Worm (Caenorhabditis elegans) whole organism, L1 larva: ENCODE results near the gene T21B10.4.
A peak's percentile ranks its signal among the peaks of the same experiment; 100 is the strongest.

Experiments used
- F16B12.6 ChIP-seq: fragments of 150-350 bp; optimal IDR thresholded peaks from 2 replicates; lab custom pipeline; 2014; ENCODE audit warnings: missing biosample characterization, missing genetic modification characterization
- Y116A8C.19 ChIP-seq: sonication (generic microtip); optimal IDR thresholded peaks from 2 replicates; lab custom pipeline; 2016; ENCODE audit warnings: missing compliant biosample characterization, missing genetic modification characterization, borderline replicate concordance
- aha-1 ChIP-seq: fragments of 150-350 bp; optimal IDR thresholded peaks from 2 replicates; lab custom pipeline; 2014; ENCODE audit warnings: missing biosample characterization, missing genetic modification characterization
- alr-1 ChIP-seq: fragments of 200-800 bp; sonication (Bioruptor generic); optimal IDR thresholded peaks from 2 replicates; lab custom pipeline; 2018; ENCODE audit warnings: borderline replicate concordance, mild to moderate bottlenecking, missing genetic modification characterization, missing compliant biosample characterization
- ceh-8 ChIP-seq: fragments of 200-800 bp; sonication (Bioruptor generic); optimal IDR thresholded peaks from 2 replicates; lab custom pipeline; 2018; ENCODE audit warnings: mild to moderate bottlenecking, missing genetic modification characterization, moderate library complexity, missing compliant biosample characterization
- ces-1 ChIP-seq: fragments of 150-350 bp; optimal IDR thresholded peaks from 2 replicates; lab custom pipeline; 2014; ENCODE audit warnings: missing biosample characterization, missing genetic modification reagents, missing genetic modification characterization
- dpl-1 ChIP-seq, 3 experiments: fragments of 150-350 bp in 2 of 3; sonication (generic microtip) in 1 of 3; optimal IDR thresholded peaks; 2 replicates each; lab custom pipeline; 2014 to 2017; ENCODE audit warnings: missing biosample characterization in 3 of 3, missing genetic modification characterization in 3 of 3, missing genetic modification reagents in 3 of 3
- dsc-1 ChIP-seq: sonication (generic microtip); optimal IDR thresholded peaks from 2 replicates; lab custom pipeline; 2016; ENCODE audit warnings: mild to moderate bottlenecking, missing genetic modification characterization, missing compliant biosample characterization
- efl-1 ChIP-seq, 4 experiments: fragments of 150-350 bp; optimal IDR thresholded peaks in 3 of 4; peaks in 1 of 4; 1 replicate in 1 of 4; 2 replicates in 3 of 4; lab custom pipeline; 2014; ENCODE audit warnings: missing biosample characterization in 2 of 4, missing genetic modification characterization in 2 of 4, missing genetic modification reagents in 2 of 4
- egl-13 ChIP-seq: sonication (generic microtip); optimal IDR thresholded peaks from 2 replicates; lab custom pipeline; 2016; ENCODE audit warnings: missing genotype, missing genetic modification reagents, missing genetic modification characterization, missing compliant biosample characterization
- egl-27 ChIP-seq, 2 experiments: fragments of 150-350 bp in 1 of 2; sonication (generic microtip); optimal IDR thresholded peaks; 3 replicates each; lab custom pipeline; 2017 to 2018; ENCODE audit warnings: missing biosample characterization in 2 of 2, missing genetic modification characterization in 2 of 2, missing genetic modification reagents in 2 of 2
- fkh-10 ChIP-seq: sonication (generic microtip); optimal IDR thresholded peaks from 2 replicates; lab custom pipeline; 2017; ENCODE audit warnings: missing biosample characterization, missing genetic modification reagents, missing genetic modification characterization
- fkh-4 ChIP-seq: sonication (generic microtip); optimal IDR thresholded peaks from 2 replicates; lab custom pipeline; 2016; ENCODE audit warnings: missing compliant biosample characterization, missing genetic modification characterization, borderline replicate concordance
- fkh-8 ChIP-seq: sonication (generic microtip); optimal IDR thresholded peaks from 2 replicates; lab custom pipeline; 2016; ENCODE audit warnings: mild to moderate bottlenecking, missing genetic modification characterization, missing compliant biosample characterization
- grh-1 ChIP-seq: fragments of 200-800 bp; sonication (Bioruptor generic); IDR thresholded peaks from 2 replicates; pipeline ENCODE4 v1.3.6; 2022; ENCODE audit warnings: missing genetic modification reagents, missing genetic modification characterization, missing compliant biosample characterization
- irx-1 ChIP-seq: sonication (generic microtip); optimal IDR thresholded peaks from 2 replicates; lab custom pipeline; 2016; ENCODE audit warnings: missing genetic modification characterization, missing compliant biosample characterization
- isw-1 ChIP-seq: fragments of 200-800 bp; sonication (Bioruptor generic); IDR thresholded peaks from 2 replicates; pipeline ENCODE4 v1.3.6; 2022; ENCODE audit warnings: missing genetic modification characterization, missing compliant biosample characterization
- jun-1 ChIP-seq: fragments of 150-350 bp; optimal IDR thresholded peaks from 2 replicates; lab custom pipeline; 2014; ENCODE audit warnings: missing biosample characterization, missing genetic modification reagents, missing genetic modification characterization
- lin-14 ChIP-seq: fragments of 200-800 bp; sonication (Bioruptor generic); optimal IDR thresholded peaks from 2 replicates; lab custom pipeline; 2018; ENCODE audit warnings: mild to moderate bottlenecking, missing genetic modification characterization, moderate library complexity, missing compliant biosample characterization
- lin-35 ChIP-seq, 2 experiments: fragments of 150-350 bp; optimal IDR thresholded peaks; 2 replicates each; lab custom pipeline; 2014; ENCODE audit warnings: missing biosample characterization in 2 of 2, missing genetic modification characterization in 2 of 2, missing genetic modification reagents in 2 of 2
- lin-39 ChIP-seq: fragments of 150-350 bp; optimal IDR thresholded peaks from 2 replicates; lab custom pipeline; 2014; ENCODE audit warnings: missing biosample characterization, missing genetic modification reagents, missing genetic modification characterization
- lsy-2 ChIP-seq, 2 experiments: fragments of 150-350 bp; optimal IDR thresholded peaks; 2 replicates each; lab custom pipeline; 2014; ENCODE audit warnings: missing biosample characterization in 2 of 2, missing genetic modification characterization in 2 of 2
- mdl-1 ChIP-seq, 2 experiments: fragments of 150-350 bp; optimal IDR thresholded peaks; 2 replicates each; lab custom pipeline; 2014 to 2017; ENCODE audit warnings: missing biosample characterization in 2 of 2, missing genetic modification characterization in 2 of 2, inconsistent platforms in 1 of 2
- mef-2 ChIP-seq: fragments of 150-350 bp; optimal IDR thresholded peaks from 2 replicates; lab custom pipeline; 2014; ENCODE audit warnings: missing biosample characterization, missing genetic modification characterization
- nhr-20 ChIP-seq: sonication (generic microtip); optimal IDR thresholded peaks from 2 replicates; lab custom pipeline; 2016; ENCODE audit warnings: mild to moderate bottlenecking, missing genetic modification characterization, missing compliant biosample characterization
- nhr-237 ChIP-seq: fragments of 150-350 bp; optimal IDR thresholded peaks from 2 replicates; lab custom pipeline; 2014; ENCODE audit warnings: missing biosample characterization, missing genetic modification characterization
- nhr-28 ChIP-seq: fragments of 150-350 bp; optimal IDR thresholded peaks from 2 replicates; lab custom pipeline; 2014; ENCODE audit warnings: missing biosample characterization, missing genetic modification characterization
- nhr-47 ChIP-seq: sonication (generic microtip); optimal IDR thresholded peaks from 2 replicates; lab custom pipeline; 2016; ENCODE audit warnings: mild to moderate bottlenecking, missing genetic modification characterization, moderate library complexity, missing compliant biosample characterization
- nhr-77 ChIP-seq: fragments of 150-350 bp; optimal IDR thresholded peaks from 2 replicates; lab custom pipeline; 2014; ENCODE audit warnings: missing biosample characterization, missing genetic modification characterization
- nhr-90 ChIP-seq: sonication (generic microtip); optimal IDR thresholded peaks from 2 replicates; lab custom pipeline; 2016; ENCODE audit warnings: mild to moderate bottlenecking, missing genetic modification characterization, missing compliant biosample characterization; ENCODE audit not compliant: poor library complexity
- rnt-1 ChIP-seq: sonication (generic microtip); optimal IDR thresholded peaks from 2 replicates; lab custom pipeline; 2016; ENCODE audit warnings: mild to moderate bottlenecking, missing genetic modification characterization, moderate library complexity, missing compliant biosample characterization
- snpc-4 ChIP-seq: fragments of 150-350 bp; optimal IDR thresholded peaks from 2 replicates; lab custom pipeline; 2014; ENCODE audit warnings: missing biosample characterization, missing genetic modification characterization
- snu-23 ChIP-seq: sonication (generic microtip); optimal IDR thresholded peaks from 2 replicates; lab custom pipeline; 2016; ENCODE audit warnings: missing genetic modification characterization, missing compliant biosample characterization
- sox-4 ChIP-seq: sonication (generic microtip); optimal IDR thresholded peaks from 2 replicates; lab custom pipeline; 2016; ENCODE audit warnings: missing genetic modification characterization, missing compliant biosample characterization
- tlp-1 ChIP-seq: fragments of 150-350 bp; optimal IDR thresholded peaks from 2 replicates; lab custom pipeline; 2014; ENCODE audit warnings: missing biosample characterization, missing genetic modification characterization
- unc-30 ChIP-seq: sonication (generic microtip); optimal IDR thresholded peaks from 2 replicates; lab custom pipeline; 2017; ENCODE audit warnings: missing biosample characterization, missing genetic modification characterization
- unc-62 ChIP-seq: fragments of 150-350 bp; optimal IDR thresholded peaks from 2 replicates; lab custom pipeline; 2014; ENCODE audit warnings: missing biosample characterization, missing genetic modification reagents, missing genetic modification characterization
- vab-15 ChIP-seq: sonication (generic microtip); optimal IDR thresholded peaks from 2 replicates; lab custom pipeline; 2017; ENCODE audit warnings: missing genotype, mild to moderate bottlenecking, missing genetic modification characterization, missing compliant biosample characterization
- ztf-4 ChIP-seq: fragments of 150-350 bp; optimal IDR thresholded peaks from 2 replicates; lab custom pipeline; 2014; ENCODE audit warnings: missing biosample characterization, missing genetic modification characterization

The T21B10.4 gene

ce11 chrII:8940362-8940940 lies at the start of gene T21B10.4, which contains the start of gene set-17 (continued):
- TF ChIP-seq fkh-4 (tag; lab: Kevin White, UChicago): no peak
- TF ChIP-seq alr-1 (tag; lab: Kevin White, UChicago): no peak
- no peak for TF ChIP-seq dsc-1 (tag; lab: Kevin White, UChicago)
- peak; percentile 26 for TF ChIP-seq nhr-47 (tag; lab: Kevin White, UChicago)
- TF ChIP-seq Y116A8C.19: no peak
- no peak for TF ChIP-seq F16B12.6 (tag; lab: Kevin White, UChicago)
- TF ChIP-seq rnt-1 (tag; lab: Kevin White, UChicago): no peak
- TF ChIP-seq sox-4 (tag; lab: Kevin White, UChicago): peak; percentile 24
- no peak for TF ChIP-seq egl-27 (tag; optimal IDR thresholded peaks at IDR 0.05; lab: Kevin White, UChicago)
- no peak for TF ChIP-seq vab-15 (tag; lab: Kevin White, UChicago)
- no peak for TF ChIP-seq tlp-1
- TF ChIP-seq egl-13 (tag; lab: Kevin White, UChicago): no peak
- TF ChIP-seq dpl-1 (GFP tag; optimal IDR thresholded peaks at IDR 0.05; lab: Kevin White, UChicago): peak; percentile 72 to 90 (median 85)
- TF ChIP-seq mef-2 (tag; lab: Kevin White, UChicago): no peak
- TF ChIP-seq mdl-1 (tag; optimal IDR thresholded peaks at IDR 0.05; lab: Kevin White, UChicago): no peak
- TF ChIP-seq unc-30 (tag; lab: Kevin White, UChicago): no peak
- TF ChIP-seq snpc-4 (tag; lab: Kevin White, UChicago): no peak
- no peak for TF ChIP-seq irx-1 (tag; lab: Kevin White, UChicago)
- no peak for TF ChIP-seq ces-1
- no peak for TF ChIP-seq isw-1 (GFP tag; lab: Robert Waterston, UW)
- no peak for TF ChIP-seq nhr-90
- no peak for TF ChIP-seq nhr-28 (tag; lab: Kevin White, UChicago)
- TF ChIP-seq jun-1 (tag; lab: Kevin White, UChicago): no peak
- no peak for TF ChIP-seq fkh-10 (GFP tag; lab: Kevin White, UChicago)
- TF ChIP-seq nhr-237: no peak
- TF ChIP-seq unc-62 (GFP tag; lab: Kevin White, UChicago): no peak
- no peak for TF ChIP-seq grh-1
- no peak for TF ChIP-seq aha-1 (tag; lab: Kevin White, UChicago)

DNA sequence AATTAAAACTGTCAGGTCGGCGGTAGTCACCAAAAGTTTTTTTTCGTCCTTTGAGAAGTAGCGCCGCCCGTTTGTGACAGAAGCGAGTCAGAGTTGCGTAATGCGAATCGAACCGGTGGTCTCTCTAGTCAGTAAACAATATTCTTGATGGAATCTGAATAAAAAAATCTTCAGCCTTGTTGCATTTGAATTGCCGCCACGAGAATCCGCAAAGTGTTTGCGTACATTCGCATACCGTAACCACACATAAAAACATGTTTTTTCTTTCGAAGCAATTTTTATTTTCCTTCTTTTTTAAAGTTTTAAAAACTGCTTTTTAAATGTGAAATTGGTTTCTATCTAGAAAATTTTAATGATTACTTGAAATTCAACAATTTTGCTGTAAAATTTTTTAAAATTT lies 49.7 kb upstream of the T21B10.4 start:
- TF ChIP-seq lin-39 (no peak), snu-23 (no peak), lsy-2 (tag; optimal IDR thresholded peaks at IDR 0.05; lab: Kevin White, UChicago) (peak in 1 of 2 experiments; percentile 76), fkh-8 (tag; lab: Kevin White, UChicago) (no peak), lin-35 (GFP tag; optimal IDR thresholded peaks at IDR 0.05; lab: Kevin White, UChicago) (peak in 1 of 2 experiments; percentile 41), dpl-1 (GFP tag; optimal IDR thresholded peaks at IDR 0.05; lab: Kevin White, UChicago) (peak in 2 of 3 experiments; percentile 32 to 45), ztf-4 (no peak), nhr-20 (tag; lab: Kevin White, UChicago) (no peak), efl-1 (optimal IDR thresholded peaks at IDR 0.05; lab: Kevin White, UChicago) (peak in 1 of 2 experiments; percentile 17), efl-1 (GFP tag; optimal IDR thresholded peaks at IDR 0.05 in 1 of 2; lab: Kevin White, UChicago) (peak; percentile 51 to 72), unc-62 (GFP tag; lab: Kevin White, UChicago) (no peak)

DNA sequence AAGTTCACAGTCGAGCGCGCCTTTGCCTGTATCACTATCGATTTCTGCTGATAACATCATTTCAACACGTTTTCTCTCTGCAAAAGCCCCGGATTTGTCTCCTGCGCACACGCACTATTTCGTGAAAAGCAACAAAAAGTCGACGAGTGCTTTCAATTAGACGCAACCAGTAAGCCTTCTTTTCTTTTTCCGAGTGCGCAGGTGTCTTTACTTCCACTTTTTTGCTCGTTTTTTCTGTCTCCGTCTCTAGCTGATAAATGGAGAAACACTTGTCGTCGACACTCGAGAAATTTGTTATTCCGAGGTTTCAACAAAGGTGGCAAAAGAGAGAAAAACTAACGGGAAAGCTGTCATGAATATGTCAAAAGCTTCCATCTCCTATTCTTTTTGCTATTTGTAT lies 49.1 kb upstream of the T21B10.4 start:
- no peak for TF ChIP-seq fkh-10 (GFP tag; lab: Kevin White, UChicago)
- no peak for TF ChIP-seq Y116A8C.19
- no peak for TF ChIP-seq dpl-1 (GFP tag; optimal IDR thresholded peaks at IDR 0.05; lab: Kevin White, UChicago)
- TF ChIP-seq lin-14 (GFP tag; lab: Kevin White, UChicago): peak; percentile 61
- TF ChIP-seq nhr-77: peak; percentile 33
- no peak for TF ChIP-seq nhr-28 (tag; lab: Kevin White, UChicago)
- TF ChIP-seq lin-39: no peak
- peak; percentile 44 for TF ChIP-seq fkh-8 (tag; lab: Kevin White, UChicago)
- TF ChIP-seq ceh-8: no peak
